Worm (Caenorhabditis elegans): ENCODE data around the gene hir-1.

ce11 chrV:5548497-5548896 lies 26.6 kb downstream of the hir-1 start:
- TF ChIP-seq pha-4 (tag; optimal IDR thresholded peaks at IDR 0.05) = no peak
- no peak for TF ChIP-seq lin-39 (tag; optimal IDR thresholded peaks at IDR 0.05)
- no peak for TF ChIP-seq R02D3.7 (tag; optimal IDR thresholded peaks at IDR 0.05)
- no peak for TF ChIP-seq ceh-82 (tag; optimal IDR thresholded peaks at IDR 0.05)

All from whole organism, L3 larva.